Worm (Caenorhabditis elegans) whole organism, L2 larva: ENCODE results near the gene irld-4.

Experiments used
- C34F6.9 ChIP-seq: fragments of 150-350 bp; optimal IDR thresholded peaks from 2 replicates; lab custom pipeline; 2014; ENCODE audit warnings: missing biosample characterization, missing genetic modification characterization
- F13H6.1 ChIP-seq: sonication (generic microtip); optimal IDR thresholded peaks from 2 replicates; lab custom pipeline; 2016; ENCODE audit warnings: missing genetic modification characterization, missing compliant biosample characterization
- R02D3.7 ChIP-seq: fragments of 150-350 bp; optimal IDR thresholded peaks from 2 replicates; lab custom pipeline; 2014; ENCODE audit warnings: missing biosample characterization, missing genetic modification characterization
- Y55F3AM.14 ChIP-seq: fragments of 200-800 bp; sonication (Bioruptor generic); optimal IDR thresholded peaks from 2 replicates; lab custom pipeline; 2018; ENCODE audit warnings: mild to moderate bottlenecking, missing genetic modification characterization, missing compliant biosample characterization
- ZK546.5 ChIP-seq: sonication (generic microtip); optimal IDR thresholded peaks from 2 replicates; lab custom pipeline; 2017; ENCODE audit warnings: missing biosample characterization, missing genetic modification characterization
- alr-1 ChIP-seq: fragments of 150-350 bp; optimal IDR thresholded peaks from 2 replicates; lab custom pipeline; 2014; ENCODE audit warnings: missing biosample characterization, missing genetic modification characterization
- aly-2 ChIP-seq: fragments of 150-350 bp; optimal IDR thresholded peaks from 2 replicates; lab custom pipeline; 2014; ENCODE audit warnings: missing biosample characterization, missing genetic modification characterization
- ama-1 ChIP-seq: fragments of 150-350 bp; optimal IDR thresholded peaks from 2 replicates; lab custom pipeline; 2018; ENCODE audit warnings: inconsistent platforms
- blmp-1 ChIP-seq: sonication (generic microtip); optimal IDR thresholded peaks from 2 replicates; lab custom pipeline; 2017; ENCODE audit warnings: missing genetic modification characterization, mild to moderate bottlenecking, missing compliant biosample characterization, antibody characterized with exemption, moderate library complexity; ENCODE audit not compliant: insufficient read depth
- ceh-16 ChIP-seq: fragments of 150-350 bp; optimal IDR thresholded peaks from 2 replicates; lab custom pipeline; 2014; ENCODE audit warnings: missing biosample characterization, missing genetic modification characterization
- ceh-82 ChIP-seq: fragments of 150-350 bp; optimal IDR thresholded peaks from 2 replicates; lab custom pipeline; 2014; ENCODE audit warnings: missing biosample characterization, missing genetic modification characterization
- crh-2 ChIP-seq: sonication (generic microtip); optimal IDR thresholded peaks from 2 replicates; lab custom pipeline; 2017; ENCODE audit warnings: missing biosample characterization, missing genetic modification characterization
- dmd-4 ChIP-seq: sonication (generic microtip); optimal IDR thresholded peaks from 2 replicates; lab custom pipeline; 2017; ENCODE audit warnings: missing biosample characterization, missing genetic modification characterization
- egl-27 ChIP-seq: sonication (generic microtip); optimal IDR thresholded peaks from 3 replicates; lab custom pipeline; 2017; ENCODE audit warnings: missing biosample characterization, missing genetic modification reagents, missing genetic modification characterization
- elt-1 ChIP-seq: fragments of 150-350 bp; optimal IDR thresholded peaks from 2 replicates; lab custom pipeline; 2014; ENCODE audit warnings: missing biosample characterization, missing genetic modification characterization
- gmeb-1 ChIP-seq: fragments of 150-350 bp; optimal IDR thresholded peaks from 2 replicates; lab custom pipeline; 2014; ENCODE audit warnings: missing biosample characterization, missing genetic modification characterization
- lin-11 ChIP-seq: fragments of 150-350 bp; sonication (generic microtip); optimal IDR thresholded peaks from 2 replicates; lab custom pipeline; 2014; ENCODE audit warnings: missing biosample characterization, missing genetic modification characterization, inconsistent platforms, mixed read lengths
- lin-39 ChIP-seq: fragments of 150-350 bp; optimal IDR thresholded peaks from 2 replicates; lab custom pipeline; 2014; ENCODE audit warnings: missing biosample characterization, missing genetic modification reagents, missing genetic modification characterization
- lsy-2 ChIP-seq, 2 experiments: fragments of 150-350 bp in 1 of 2; sonication (generic microtip) in 1 of 2; optimal IDR thresholded peaks; 2 replicates each; lab custom pipeline; 2014 to 2017; ENCODE audit warnings: missing biosample characterization in 2 of 2, missing genetic modification characterization in 2 of 2
- mbf-1 ChIP-seq: sonication (generic microtip); optimal IDR thresholded peaks from 2 replicates; lab custom pipeline; 2017; ENCODE audit warnings: missing biosample characterization, missing genetic modification characterization
- mdl-1 ChIP-seq, 2 experiments: fragments of 150-350 bp in 1 of 2; sonication (generic microtip) in 1 of 2; optimal IDR thresholded peaks; 2 replicates each; lab custom pipeline; 2017; ENCODE audit warnings: missing biosample characterization in 2 of 2, missing genetic modification characterization in 2 of 2
- nhr-10 ChIP-seq: sonication (generic microtip); optimal IDR thresholded peaks from 2 replicates; lab custom pipeline; 2017; ENCODE audit warnings: missing biosample characterization, missing genetic modification characterization
- nhr-11 ChIP-seq: fragments of 150-350 bp; optimal IDR thresholded peaks from 2 replicates; lab custom pipeline; 2014; ENCODE audit warnings: missing biosample characterization, missing genetic modification characterization
- nhr-12 ChIP-seq: fragments of 150-350 bp; optimal IDR thresholded peaks from 2 replicates; lab custom pipeline; 2014; ENCODE audit warnings: missing biosample characterization, missing genetic modification characterization
- nhr-129 ChIP-seq: fragments of 150-350 bp; optimal IDR thresholded peaks from 2 replicates; lab custom pipeline; 2014; ENCODE audit warnings: missing biosample characterization, missing genetic modification characterization
- nhr-21 ChIP-seq: fragments of 150-350 bp; optimal IDR thresholded peaks from 2 replicates; lab custom pipeline; 2014; ENCODE audit warnings: missing biosample characterization, missing genetic modification characterization
- nhr-23 ChIP-seq: fragments of 150-350 bp; optimal IDR thresholded peaks from 2 replicates; lab custom pipeline; 2014; ENCODE audit warnings: missing biosample characterization, missing genetic modification reagents, missing genetic modification characterization
- nhr-237 ChIP-seq: fragments of 150-350 bp; optimal IDR thresholded peaks from 2 replicates; lab custom pipeline; 2014; ENCODE audit warnings: missing biosample characterization, missing genetic modification characterization
- nhr-25 ChIP-seq: fragments of 150-350 bp; sonication (generic microtip); optimal IDR thresholded peaks from 3 replicates; lab custom pipeline; 2014; ENCODE audit warnings: missing biosample characterization, missing genetic modification characterization
- nhr-6 ChIP-seq: fragments of 150-350 bp; optimal IDR thresholded peaks from 2 replicates; lab custom pipeline; 2014; ENCODE audit warnings: missing biosample characterization, missing genetic modification characterization
- nhr-77 ChIP-seq: fragments of 150-350 bp; optimal IDR thresholded peaks from 2 replicates; lab custom pipeline; 2014; ENCODE audit warnings: missing biosample characterization, missing genetic modification characterization
- peb-1 ChIP-seq: fragments of 150-350 bp; optimal IDR thresholded peaks from 2 replicates; lab custom pipeline; 2014; ENCODE audit warnings: missing biosample characterization, missing genetic modification characterization
- sem-4 ChIP-seq: fragments of 150-350 bp; optimal IDR thresholded peaks from 2 replicates; lab custom pipeline; 2014; ENCODE audit warnings: missing biosample characterization, missing genetic modification reagents, missing genetic modification characterization
- skn-1 ChIP-seq: sonication (generic microtip); optimal IDR thresholded peaks from 2 replicates; lab custom pipeline; 2017; ENCODE audit warnings: missing biosample characterization, missing genetic modification characterization
- sma-3 ChIP-seq: sonication (generic microtip); optimal IDR thresholded peaks from 2 replicates; lab custom pipeline; 2016; ENCODE audit warnings: missing genetic modification reagents, missing genetic modification characterization, missing compliant biosample characterization
- sma-9 ChIP-seq, 2 experiments: fragments of 150-350 bp in 1 of 2; sonication (generic microtip) in 1 of 2; optimal IDR thresholded peaks; 2 replicates each; lab custom pipeline; 2014 to 2016; ENCODE audit warnings: missing genetic modification characterization in 2 of 2, mild to moderate bottlenecking in 1 of 2, missing biosample characterization in 1 of 2, missing compliant biosample characterization in 1 of 2, missing genetic modification reagents in 1 of 2, moderate library complexity in 1 of 2
- snpc-4 ChIP-seq: fragments of 150-350 bp; optimal IDR thresholded peaks from 2 replicates; lab custom pipeline; 2014; ENCODE audit warnings: missing biosample characterization, missing genetic modification characterization
- unc-39 ChIP-seq: fragments of 150-350 bp; optimal IDR thresholded peaks from 2 replicates; lab custom pipeline; 2014; ENCODE audit warnings: missing biosample characterization, missing genetic modification characterization
- unc-55 ChIP-seq: fragments of 150-350 bp; sonication (generic microtip); optimal IDR thresholded peaks from 3 replicates; lab custom pipeline; 2014; ENCODE audit warnings: missing biosample characterization, missing genetic modification reagents, missing genetic modification characterization
- unc-62 ChIP-seq: fragments of 150-350 bp; optimal IDR thresholded peaks from 2 replicates; lab custom pipeline; 2014; ENCODE audit warnings: missing biosample characterization, missing genetic modification reagents, missing genetic modification characterization
- zag-1 ChIP-seq: fragments of 150-350 bp; optimal IDR thresholded peaks from 2 replicates; lab custom pipeline; 2014; ENCODE audit warnings: missing biosample characterization, missing genetic modification characterization
- ztf-1 ChIP-seq: fragments of 200-800 bp; sonication (Bioruptor generic); conservative IDR thresholded peaks from 2 replicates; pipeline ENCODE4 v1.3.6; 2022; ENCODE audit warnings: missing genetic modification characterization, missing compliant biosample characterization
- ztf-11 ChIP-seq: sonication (generic microtip); optimal IDR thresholded peaks from 2 replicates; lab custom pipeline; 2017; ENCODE audit warnings: missing biosample characterization, missing genetic modification characterization
- ztf-4 ChIP-seq: fragments of 150-350 bp; optimal IDR thresholded peaks from 2 replicates; lab custom pipeline; 2014; ENCODE audit warnings: missing biosample characterization, missing genetic modification characterization

The irld-4 gene

ce11 chrIV:14621117-14621516, 11.8 kb upstream of the irld-4 start:
- TF ChIP-seq ceh-16 (tag; lab: Kevin White, UChicago) (no peak), nhr-21 (tag; lab: Kevin White, UChicago) (peak; percentile 10)
- TF ChIP-seq, all 48 proteins: peak for 1

DNA sequence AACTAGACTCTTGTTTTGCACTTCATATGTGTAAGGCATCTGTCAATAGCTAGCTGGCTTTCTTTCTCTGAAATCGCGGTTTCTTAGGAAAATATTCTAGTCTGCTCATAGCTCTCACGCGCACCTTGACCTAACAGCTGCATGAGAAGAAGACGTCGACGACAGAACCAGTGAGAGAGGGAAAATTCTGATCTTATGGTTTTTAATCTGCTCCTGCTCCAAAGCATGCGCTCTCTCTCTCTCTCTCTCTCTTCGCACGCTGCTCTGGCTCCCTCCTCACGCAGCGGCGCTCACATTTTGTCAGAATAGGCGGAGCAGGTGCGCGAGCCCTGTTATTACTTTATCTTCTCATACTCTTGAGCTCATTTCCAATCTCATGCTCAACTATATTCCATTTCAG, 10.8 kb upstream of the irld-4 start:
- TF ChIP-seq aly-2 (tag; lab: Kevin White, UChicago) (no peak), blmp-1 (no peak), elt-1 (no peak), R02D3.7 (tag; lab: Kevin White, UChicago) (no peak), dmd-4 (tag; lab: Kevin White, UChicago) (no peak), ztf-4 (tag; lab: Kevin White, UChicago) (no peak), ama-1 (lab: Kevin White, UChicago) (peak; percentile 33), crh-2 (tag; lab: Kevin White, UChicago) (no peak), ztf-1 (GFP tag; lab: Robert Waterston, UW) (no peak), lin-11 (tag; lab: Kevin White, UChicago) (peak; percentile 14), skn-1 (tag; lab: Kevin White, UChicago) (no peak), ztf-11 (tag; lab: Kevin White, UChicago) (no peak), nhr-21 (tag; lab: Kevin White, UChicago) (no peak), F13H6.1 (peak; percentile 34), Y55F3AM.14 (GFP tag; lab: Kevin White, UChicago) (peak; percentile 23), ZK546.5 (tag; lab: Kevin White, UChicago) (no peak), nhr-129 (tag; lab: Kevin White, UChicago) (peak; percentile 57), nhr-77 (no peak), snpc-4 (tag; lab: Kevin White, UChicago) (no peak), nhr-12 (tag; lab: Kevin White, UChicago) (no peak), sma-9 (GFP tag; optimal IDR thresholded peaks at IDR 0.05; lab: Kevin White, UChicago) (peak; percentile 29), sma-9 (tag; optimal IDR thresholded peaks at IDR 0.05; lab: Kevin White, UChicago) (no peak), ceh-82 (tag; lab: Kevin White, UChicago) (no peak), ceh-16 (tag; lab: Kevin White, UChicago) (no peak), nhr-11 (tag; lab: Kevin White, UChicago) (no peak), alr-1 (tag; lab: Kevin White, UChicago) (no peak), unc-55 (no peak), unc-39 (no peak), mdl-1 (tag; optimal IDR thresholded peaks at IDR 0.05; lab: Kevin White, UChicago) (no peak), egl-27 (tag; lab: Kevin White, UChicago) (no peak), peb-1 (tag; lab: Kevin White, UChicago) (no peak), sma-3 (no peak), lin-39 (tag; lab: Kevin White, UChicago) (no peak), nhr-10 (tag; lab: Kevin White, UChicago) (no peak), zag-1 (tag; lab: Kevin White, UChicago) (no peak), lsy-2 (tag; optimal IDR thresholded peaks at IDR 0.05; lab: Kevin White, UChicago) (peak in 1 of 2 experiments; percentile 21), nhr-237 (tag; lab: Kevin White, UChicago) (no peak), C34F6.9 (no peak), unc-62 (GFP tag; lab: Kevin White, UChicago) (no peak), gmeb-1 (no peak), nhr-25 (tag; lab: Kevin White, UChicago) (no peak), nhr-6 (peak; percentile 52)

DNA sequence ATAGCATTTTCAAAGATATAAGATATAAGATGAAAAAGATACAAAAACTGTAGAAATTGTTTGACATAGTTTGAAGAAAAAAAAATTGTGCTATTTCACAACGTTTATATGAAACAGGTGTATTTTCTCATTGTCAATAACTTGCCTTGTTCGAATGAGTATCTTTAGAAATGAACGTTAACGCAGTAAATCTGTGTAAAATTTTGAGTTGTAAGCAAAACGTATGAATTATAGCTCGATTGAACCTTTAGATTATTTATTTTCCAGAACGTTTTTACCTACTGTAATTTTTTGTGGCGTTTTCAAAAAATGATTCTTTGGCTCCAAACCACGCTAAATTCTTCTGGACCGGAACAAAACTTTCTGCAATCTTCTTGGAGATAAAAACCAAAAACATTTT, 1.2 kb upstream of the irld-4 start:
- no peak for TF ChIP-seq crh-2 (tag; lab: Kevin White, UChicago)
- TF ChIP-seq dmd-4 (tag; lab: Kevin White, UChicago), result no peak
- no peak for TF ChIP-seq ZK546.5 (tag; lab: Kevin White, UChicago)
- no peak for TF ChIP-seq F13H6.1
- TF ChIP-seq nhr-129 (tag; lab: Kevin White, UChicago), result no peak
- no peak for TF ChIP-seq ama-1 (lab: Kevin White, UChicago)
- TF ChIP-seq sma-3, result no peak
- TF ChIP-seq aly-2 (tag; lab: Kevin White, UChicago), result no peak
- TF ChIP-seq nhr-77, result no peak
- TF ChIP-seq zag-1 (tag; lab: Kevin White, UChicago), result no peak
- TF ChIP-seq mbf-1 (tag; lab: Kevin White, UChicago), result no peak
- no peak for TF ChIP-seq nhr-25 (tag; lab: Kevin White, UChicago)
- no peak for TF ChIP-seq egl-27 (tag; lab: Kevin White, UChicago)
- TF ChIP-seq ceh-82 (tag; lab: Kevin White, UChicago), result no peak
- no peak for TF ChIP-seq nhr-23 (tag; lab: Kevin White, UChicago)
- TF ChIP-seq lin-11 (tag; lab: Kevin White, UChicago), result no peak
- no peak for TF ChIP-seq sem-4 (tag; lab: Kevin White, UChicago)
- TF ChIP-seq, all 48 proteins: peak for 0
